Fruit fly (Drosophila melanogaster) whole organism, embryonic: ENCODE measurements around the gene Scm.
A peak's percentile ranks its signal among the peaks of the same experiment; 100 is the strongest.

ENCODE experiments used
- CG11247 ChIP-seq: fragments of 200-800 bp; sonication (Bioruptor generic); IDR thresholded peaks from 2 replicates; pipeline ENCODE4 v1.3.6; 2022; ENCODE audit warnings: missing biosample characterization, missing genetic modification characterization
- CG11456 ChIP-seq: fragments of 200-800 bp; sonication (Bioruptor generic); IDR thresholded peaks from 3 replicates; pipeline ENCODE4 v1.3.6; 2022; ENCODE audit warnings: missing biosample characterization, missing genetic modification characterization
- CG11695 ChIP-seq: fragments of 200-800 bp; sonication (Bioruptor generic); IDR thresholded peaks from 3 replicates; pipeline ENCODE4 v1.3.6; 2022; ENCODE audit warnings: missing biosample characterization, missing genetic modification characterization
- CG12155 ChIP-seq: fragments of 200-800 bp; sonication (Bioruptor generic); optimal IDR thresholded peaks from 3 replicates; lab custom pipeline; 2016; ENCODE audit warnings: missing biosample characterization, missing genetic modification characterization
- CG12219 ChIP-seq: fragments of 200-800 bp; sonication (Bioruptor generic); optimal IDR thresholded peaks from 3 replicates; lab custom pipeline; 2018; ENCODE audit warnings: missing biosample characterization, mild to moderate bottlenecking, missing genetic modification characterization
- CG12236 ChIP-seq: fragments of 200-800 bp; sonication (Bioruptor generic); optimal IDR thresholded peaks from 2 replicates; lab custom pipeline; 2016; ENCODE audit warnings: missing biosample characterization, missing genetic modification characterization
- CG1233 ChIP-seq: fragments of 200-800 bp; sonication (Bioruptor generic); optimal IDR thresholded peaks from 4 replicates; lab custom pipeline; 2018; ENCODE audit warnings: missing biosample characterization, mild to moderate bottlenecking, missing genetic modification characterization
- CG12744 ChIP-seq: fragments of 200-800 bp; sonication (Bioruptor generic); optimal IDR thresholded peaks from 2 replicates; lab custom pipeline; 2016; ENCODE audit warnings: missing biosample characterization, missing genetic modification characterization
- CG13287 ChIP-seq: fragments of 200-800 bp; sonication (Bioruptor generic); IDR thresholded peaks from 2 replicates; pipeline ENCODE4 v1.3.6; 2022; ENCODE audit warnings: missing biosample characterization, missing genetic modification characterization; ENCODE audit not compliant: partially characterized antibody
- CG13775 ChIP-seq: fragments of 200-800 bp; sonication (Bioruptor generic); optimal IDR thresholded peaks from 3 replicates; lab custom pipeline; 2017; ENCODE audit warnings: missing biosample characterization, mild to moderate bottlenecking, missing genetic modification characterization
- CG14050 ChIP-seq: fragments of 200-800 bp; sonication (Bioruptor generic); IDR thresholded peaks from 3 replicates; pipeline ENCODE4 v1.3.6; 2022; ENCODE audit warnings: missing biosample characterization, missing genetic modification characterization
- CG14667 ChIP-seq: fragments of 200-800 bp; sonication (Bioruptor generic); IDR thresholded peaks from 2 replicates; pipeline ENCODE4 v1.3.6; 2022; ENCODE audit warnings: missing biosample characterization, missing genetic modification characterization
- CG14860 ChIP-seq: fragments of 200-800 bp; sonication (Bioruptor generic); IDR thresholded peaks from 3 replicates; pipeline ENCODE4 v1.3.6; 2022; ENCODE audit warnings: missing biosample characterization, missing genetic modification characterization; ENCODE audit not compliant: partially characterized antibody
- CG15011 ChIP-seq: fragments of 200-800 bp; sonication (Bioruptor generic); optimal IDR thresholded peaks from 3 replicates; lab custom pipeline; 2018; ENCODE audit warnings: missing biosample characterization, mild to moderate bottlenecking, missing genetic modification characterization
- CG15269 ChIP-seq: fragments of 200-800 bp; sonication (Bioruptor generic); optimal IDR thresholded peaks from 2 replicates; lab custom pipeline; 2018; ENCODE audit warnings: missing biosample characterization, mild to moderate bottlenecking, missing genetic modification characterization, moderate library complexity
- CG1647 ChIP-seq: fragments of 200-800 bp; sonication (Bioruptor generic); optimal IDR thresholded peaks from 3 replicates; lab custom pipeline; 2016; ENCODE audit warnings: missing biosample characterization, missing genetic modification characterization
- CG30020 ChIP-seq: fragments of 200-800 bp; optimal IDR thresholded peaks from 2 replicates; lab custom pipeline; 2019; ENCODE audit warnings: missing biosample characterization, mild to moderate bottlenecking, missing genetic modification characterization, moderate library complexity
- CG32767 ChIP-seq: fragments of 200-800 bp; sonication (Bioruptor generic); IDR thresholded peaks from 2 replicates; pipeline ENCODE4 v1.3.6; 2022; ENCODE audit warnings: missing biosample characterization, missing genetic modification characterization
- CG33213 ChIP-seq: fragments of 200-800 bp; sonication (Bioruptor generic); optimal IDR thresholded peaks from 3 replicates; lab custom pipeline; 2016; ENCODE audit warnings: missing biosample characterization, missing genetic modification characterization
- CG4328 ChIP-seq: fragments of 200-800 bp; sonication (Bioruptor generic); optimal IDR thresholded peaks from 3 replicates; lab custom pipeline; 2017; ENCODE audit warnings: missing biosample characterization, missing genetic modification reagents, missing genetic modification characterization
- CG43689 ChIP-seq: fragments of 200-800 bp; sonication (Bioruptor generic); IDR thresholded peaks from 2 replicates; pipeline ENCODE4 v1.3.6; 2022; ENCODE audit warnings: missing biosample characterization, missing genetic modification characterization
- CG4820 ChIP-seq: fragments of 200-800 bp; sonication (Bioruptor generic); optimal IDR thresholded peaks from 3 replicates; lab custom pipeline; 2016; ENCODE audit warnings: missing biosample characterization, missing genetic modification characterization
- CG6272 ChIP-seq: fragments of 200-800 bp; sonication (Bioruptor generic); IDR thresholded peaks from 2 replicates; pipeline ENCODE4 v1.3.6; 2022; ENCODE audit warnings: missing biosample characterization, missing genetic modification characterization
- CG6689 ChIP-seq: fragments of 200-800 bp; sonication (Bioruptor generic); IDR thresholded peaks from 2 replicates; pipeline ENCODE4 v1.3.6; 2022; ENCODE audit warnings: missing biosample characterization, missing genetic modification characterization
- CG7786 ChIP-seq: fragments of 200-800 bp; sonication (Bioruptor generic); optimal IDR thresholded peaks from 2 replicates; lab custom pipeline; 2016; ENCODE audit warnings: missing biosample characterization, missing genetic modification characterization
- CG8388 ChIP-seq: fragments of 200-800 bp; sonication (Bioruptor generic); optimal IDR thresholded peaks from 2 replicates; lab custom pipeline; 2019; ENCODE audit warnings: missing biosample characterization, mild to moderate bottlenecking, missing genetic modification characterization, moderate library complexity
- CHES-1-like ChIP-seq: fragments of 200-800 bp; sonication (Bioruptor generic); optimal IDR thresholded peaks from 2 replicates; lab custom pipeline; 2016; ENCODE audit warnings: missing biosample characterization, missing genetic modification characterization
- HLH3B ChIP-seq: fragments of 200-800 bp; sonication (Bioruptor generic); IDR thresholded peaks from 2 replicates; pipeline ENCODE4 v1.3.6; 2022; ENCODE audit warnings: missing biosample characterization, missing genetic modification characterization
- Hmx ChIP-seq: fragments of 200-800 bp; sonication (Bioruptor generic); optimal IDR thresholded peaks from 2 replicates; lab custom pipeline; 2016; ENCODE audit warnings: missing biosample characterization, missing genetic modification characterization
- Lpt ChIP-seq: fragments of >200 bp; optimal IDR thresholded peaks from 2 replicates; lab custom pipeline; 2018; ENCODE audit warnings: missing biosample characterization, missing genetic modification characterization
- Opbp ChIP-seq: fragments of 200-800 bp; sonication (Bioruptor generic); IDR thresholded peaks from 3 replicates; pipeline ENCODE4 v1.3.6; 2022; ENCODE audit warnings: missing biosample characterization, missing genetic modification characterization; ENCODE audit not compliant: partially characterized antibody
- Rfx ChIP-seq: fragments of 200-800 bp; sonication (Bioruptor generic); IDR thresholded peaks from 2 replicates; pipeline ENCODE4 v1.3.6; 2022; ENCODE audit warnings: missing biosample characterization, missing genetic modification characterization
- Ssrp ChIP-seq: fragments of 200-800 bp; sonication (Bioruptor generic); optimal IDR thresholded peaks from 2 replicates; lab custom pipeline; 2018; ENCODE audit warnings: missing biosample characterization, mild to moderate bottlenecking, missing genetic modification characterization, moderate library complexity
- cg ChIP-seq: fragments of 200-800 bp; sonication (Bioruptor generic); optimal IDR thresholded peaks from 3 replicates; lab custom pipeline; 2019; ENCODE audit warnings: missing biosample characterization, mild to moderate bottlenecking, missing genetic modification characterization, moderate library complexity
- crp ChIP-seq, 2 experiments: fragments of 200-800 bp; sonication (Bioruptor generic); optimal IDR thresholded peaks; 2 replicates in 1 of 2; 3 replicates in 1 of 2; lab custom pipeline; 2017; ENCODE audit warnings: missing biosample characterization in 2 of 2, missing genetic modification characterization in 2 of 2, mild to moderate bottlenecking in 1 of 2, moderate library complexity in 1 of 2
- dysf ChIP-seq: fragments of 200-800 bp; sonication (Bioruptor generic); IDR thresholded peaks from 3 replicates; pipeline ENCODE4 v1.3.6; 2022; ENCODE audit warnings: missing biosample characterization, missing genetic modification characterization
- gcm ChIP-seq: fragments of 200-800 bp; sonication (Bioruptor generic); optimal IDR thresholded peaks from 2 replicates; lab custom pipeline; 2019; ENCODE audit warnings: missing biosample characterization, mild to moderate bottlenecking, missing genetic modification characterization, moderate library complexity
- grn ChIP-seq: fragments of 200-800 bp; sonication (Bioruptor generic); optimal IDR thresholded peaks from 3 replicates; lab custom pipeline; 2017; ENCODE audit warnings: missing biosample characterization, missing genetic modification characterization
- ind ChIP-seq: fragments of 200-800 bp; sonication (Bioruptor generic); optimal IDR thresholded peaks from 3 replicates; lab custom pipeline; 2016; ENCODE audit warnings: missing biosample characterization, missing genetic modification characterization
- insv ChIP-seq, 2 experiments: fragments of 200-800 bp; sonication (Bioruptor generic); optimal IDR thresholded peaks; 3 replicates each; lab custom pipeline; 2016 to 2018; ENCODE audit warnings: missing biosample characterization in 2 of 2, missing genetic modification characterization in 2 of 2
- jigr1 ChIP-seq: fragments of 200-800 bp; sonication (Bioruptor generic); IDR thresholded peaks from 3 replicates; pipeline ENCODE4 v1.3.6; 2022; ENCODE audit warnings: missing biosample characterization, missing genetic modification characterization
- klu ChIP-seq: fragments of 200-800 bp; sonication (Bioruptor generic); IDR thresholded peaks from 2 replicates; pipeline ENCODE4 v1.3.6; 2022; ENCODE audit warnings: missing biosample characterization, missing genetic modification characterization
- peb ChIP-seq: fragments of 200-800 bp; sonication (Bioruptor generic); IDR thresholded peaks from 2 replicates; pipeline ENCODE4 v1.3.6; 2022; ENCODE audit warnings: missing biosample characterization, missing genetic modification characterization
- phol ChIP-seq: fragments of 200-800 bp; sonication (Bioruptor generic); optimal IDR thresholded peaks from 3 replicates; lab custom pipeline; 2018; ENCODE audit warnings: missing biosample characterization, mild to moderate bottlenecking, missing genetic modification characterization, moderate library complexity
- pita ChIP-seq: fragments of 200-800 bp; sonication (Bioruptor generic); optimal IDR thresholded peaks from 2 replicates; lab custom pipeline; 2017; ENCODE audit warnings: missing biosample characterization, mild to moderate bottlenecking, missing genetic modification characterization
- ranshi ChIP-seq: fragments of 200-800 bp; sonication (Bioruptor generic); IDR thresholded peaks from 2 replicates; pipeline ENCODE4 v1.3.6; 2022; ENCODE audit warnings: missing biosample characterization, missing genetic modification characterization
- repo ChIP-seq: fragments of 200-800 bp; sonication (Bioruptor generic); optimal IDR thresholded peaks from 2 replicates; lab custom pipeline; 2016; ENCODE audit warnings: missing biosample characterization, missing genetic modification characterization
- rib ChIP-seq: fragments of 200-800 bp; sonication (Bioruptor generic); IDR thresholded peaks from 2 replicates; pipeline ENCODE4 v1.3.6; 2022; ENCODE audit warnings: missing biosample characterization, missing genetic modification characterization
- schlank ChIP-seq: fragments of 200-800 bp; sonication (Bioruptor generic); optimal IDR thresholded peaks from 2 replicates; lab custom pipeline; 2018; ENCODE audit warnings: missing biosample characterization, mild to moderate bottlenecking, missing genetic modification characterization
- stwl ChIP-seq: fragments of 200-800 bp; sonication (Bioruptor generic); optimal IDR thresholded peaks from 3 replicates; lab custom pipeline; 2018; ENCODE audit warnings: missing biosample characterization, mild to moderate bottlenecking, missing genetic modification characterization, moderate library complexity
- tna ChIP-seq: fragments of 200-800 bp; sonication (Bioruptor generic); IDR thresholded peaks from 2 replicates; pipeline ENCODE4 v1.3.6; 2022; ENCODE audit warnings: missing biosample characterization, missing genetic modification characterization; ENCODE audit not compliant: partially characterized antibody
- zen2 ChIP-seq: fragments of 200-800 bp; sonication (Bioruptor generic); IDR thresholded peaks from 3 replicates; pipeline ENCODE4 v1.3.6; 2022; ENCODE audit warnings: missing biosample characterization, missing genetic modification characterization; ENCODE audit not compliant: partially characterized antibody

Scm gene

DNA sequence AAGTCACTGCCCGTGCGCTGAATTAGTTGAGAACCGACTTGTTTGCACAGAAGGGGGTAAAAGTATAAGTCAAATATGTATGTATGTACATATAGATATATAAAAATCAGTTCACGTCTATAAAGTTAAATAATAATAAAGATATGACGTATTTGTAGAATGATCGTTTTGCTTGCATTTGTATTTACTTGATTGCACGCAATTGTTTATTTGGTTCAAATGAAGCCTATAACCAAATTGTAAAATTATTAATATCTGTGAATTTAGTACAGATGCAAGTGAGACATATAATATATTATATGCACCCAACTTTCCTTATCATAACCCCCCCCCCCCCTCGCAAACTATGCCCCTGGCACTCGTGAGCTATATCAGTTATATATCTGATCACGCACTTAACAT is 36.9 kb downstream of the Scm start (continued):
- TF ChIP-seq grn (GFP tag; lab: Kevin White, UChicago) = peak; percentile 85
- no peak for TF ChIP-seq peb (GFP tag; lab: Robert Waterston, UW)
- no peak for TF ChIP-seq crp (GFP tag; optimal IDR thresholded peaks at IDR 0.05; lab: Kevin White, UChicago)
- TF ChIP-seq ind (GFP tag; lab: Kevin White, UChicago) = peak; percentile 27
- no peak for TF ChIP-seq CG7786 (GFP tag; lab: Kevin White, UChicago)
- TF ChIP-seq tna (GFP tag; lab: Robert Waterston, UW) = no peak
- no peak for TF ChIP-seq CG14667 (GFP tag; lab: Robert Waterston, UW)
- peak; percentile 9 for TF ChIP-seq CG15269 (tag; lab: Kevin White, UChicago)
- no peak for TF ChIP-seq Hmx
- peak; percentile 68; the same call in 2 of the 3 replicates for TF ChIP-seq dysf
- TF ChIP-seq CHES-1-like (GFP tag; lab: Kevin White, UChicago) = no peak
- no peak for TF ChIP-seq CG14050
- TF ChIP-seq CG12236 (GFP tag; lab: Kevin White, UChicago) = no peak
- no peak for TF ChIP-seq CG33213 (GFP tag; lab: Kevin White, UChicago)
- no peak for TF ChIP-seq CG4820 (GFP tag; lab: Kevin White, UChicago)
- no peak for TF ChIP-seq zen2 (GFP tag; lab: Robert Waterston, UW)
- TF ChIP-seq CG8388 (GFP tag; lab: Kevin White, UChicago) = peak; percentile 8
- peak; percentile 4 for TF ChIP-seq Ssrp (tag; lab: Kevin White, UChicago)
- TF ChIP-seq CG30020 = no peak
- no peak; the same call in 2 of the 3 replicates for TF ChIP-seq CG11456 (GFP tag; lab: Robert Waterston, UW)
- no peak for TF ChIP-seq repo (GFP tag; lab: Kevin White, UChicago)
- TF ChIP-seq phol (tag; lab: Kevin White, UChicago) = peak; percentile 29
- TF ChIP-seq gcm = peak; percentile 21
- no peak for TF ChIP-seq CG12155 (GFP tag; lab: Kevin White, UChicago)
- TF ChIP-seq CG1647 = no peak
- no peak for TF ChIP-seq insv (GFP tag; optimal IDR thresholded peaks at IDR 0.05; lab: Kevin White, UChicago)
- no peak for TF ChIP-seq CG32767
- no peak for TF ChIP-seq CG43689
- no peak for TF ChIP-seq pita
- no peak for TF ChIP-seq klu (GFP tag; lab: Robert Waterston, UW)
- no peak; the same call in 1 of the 2 replicates for TF ChIP-seq HLH3B (GFP tag; lab: Robert Waterston, UW)
- no peak for TF ChIP-seq Lpt (GFP tag; lab: Kevin White, UChicago)
- TF ChIP-seq CG1233 = peak; percentile 53
- TF ChIP-seq CG13775 = peak; percentile 55
- no peak for TF ChIP-seq rib (GFP tag; lab: Robert Waterston, UW)
- no peak for TF ChIP-seq CG6272 (GFP tag; lab: Robert Waterston, UW)
- no peak for TF ChIP-seq CG11695 (GFP tag; lab: Robert Waterston, UW)
- no peak for TF ChIP-seq schlank (tag; lab: Kevin White, UChicago)
- TF ChIP-seq CG6689 (GFP tag; lab: Robert Waterston, UW) = peak; percentile 35; the same call in 1 of the 2 replicates
- peak; percentile 28 for TF ChIP-seq CG4328 (GFP tag; lab: Kevin White, UChicago)
- TF ChIP-seq CG12744 (GFP tag; lab: Kevin White, UChicago) = no peak
- TF ChIP-seq CG11247 (GFP tag; lab: Robert Waterston, UW) = no peak
- no peak for TF ChIP-seq jigr1
- no peak for TF ChIP-seq Rfx
- TF ChIP-seq stwl = no peak
- peak; percentile 57 for TF ChIP-seq ranshi (GFP tag; lab: Robert Waterston, UW)
- TF ChIP-seq Opbp (GFP tag; lab: Robert Waterston, UW) = no peak
- TF ChIP-seq CG12219 (GFP tag; lab: Kevin White, UChicago) = no peak
- TF ChIP-seq CG15011 = peak; percentile 72
- TF ChIP-seq CG14860 (GFP tag; lab: Robert Waterston, UW) = no peak
- TF ChIP-seq CG13287 (GFP tag; lab: Robert Waterston, UW) = no peak
- TF ChIP-seq cg (GFP tag; lab: Kevin White, UChicago) = no peak
